Fruit fly (Drosophila melanogaster) whole organism, adult: ENCODE results near the gene CG7728.

ENCODE experiments used
- CG11617 ChIP-seq: fragments of 200-800 bp; sonication (Bioruptor generic); optimal IDR thresholded peaks from 2 replicates; lab custom pipeline; 2017; ENCODE audit warnings: mild to moderate bottlenecking, missing biosample characterization, missing genetic modification reagents, missing genetic modification characterization
- CG12768 ChIP-seq: fragments of 200-800 bp; sonication (Bioruptor generic); optimal IDR thresholded peaks from 2 replicates; lab custom pipeline; 2017; ENCODE audit warnings: missing biosample characterization, missing genetic modification characterization, mild to moderate bottlenecking, moderate library complexity, missing genetic modification reagents
- CG14711 ChIP-seq: fragments of 200-800 bp; sonication (Bioruptor generic); optimal IDR thresholded peaks from 2 replicates; lab custom pipeline; 2018; ENCODE audit warnings: missing biosample characterization, mild to moderate bottlenecking, missing genetic modification characterization, moderate library complexity
- CG1620 ChIP-seq: fragments of 200-800 bp; sonication (Bioruptor generic); optimal IDR thresholded peaks from 2 replicates; lab custom pipeline; 2016; ENCODE audit warnings: missing biosample characterization, missing genetic modification characterization
- CG33017 ChIP-seq: fragments of 200-800 bp; sonication (Bioruptor generic); optimal IDR thresholded peaks from 2 replicates; lab custom pipeline; 2018; ENCODE audit warnings: missing biosample characterization, mild to moderate bottlenecking, missing genetic modification characterization, moderate library complexity
- CG5204 ChIP-seq: fragments of 200-800 bp; sonication (Bioruptor generic); optimal IDR thresholded peaks from 2 replicates; lab custom pipeline; 2016; ENCODE audit warnings: missing biosample characterization, missing genetic modification characterization
- CG7045 ChIP-seq: fragments of 200-800 bp; sonication (Bioruptor generic); optimal IDR thresholded peaks from 2 replicates; lab custom pipeline; 2017; ENCODE audit warnings: missing biosample characterization, mild to moderate bottlenecking, missing genetic modification characterization
- CG7101 ChIP-seq: fragments of 200-800 bp; sonication (Bioruptor generic); optimal IDR thresholded peaks from 2 replicates; lab custom pipeline; 2018; ENCODE audit warnings: missing biosample characterization, mild to moderate bottlenecking, missing genetic modification characterization, moderate library complexity
- Clk ChIP-seq: fragments of 200-800 bp; sonication (Bioruptor generic); optimal IDR thresholded peaks from 2 replicates; lab custom pipeline; 2017; ENCODE audit warnings: missing biosample characterization, missing genetic modification characterization
- Crg-1 ChIP-seq: fragments of 200-800 bp; sonication (Bioruptor generic); optimal IDR thresholded peaks from 2 replicates; lab custom pipeline; 2016; ENCODE audit warnings: missing biosample characterization, missing genetic modification characterization
- Hr96 ChIP-seq: fragments of 200-800 bp; sonication (Bioruptor generic); optimal IDR thresholded peaks from 2 replicates; lab custom pipeline; 2016; ENCODE audit warnings: missing biosample characterization, missing genetic modification characterization
- Mnt ChIP-seq: fragments of 200-800 bp; sonication (Bioruptor generic); optimal IDR thresholded peaks from 2 replicates; lab custom pipeline; 2016; ENCODE audit warnings: missing biosample characterization, mild to moderate bottlenecking, missing genetic modification characterization
- bab1 ChIP-seq: fragments of 200-800 bp; sonication (Bioruptor generic); optimal IDR thresholded peaks from 3 replicates; lab custom pipeline; 2019; ENCODE audit warnings: missing biosample characterization, mild to moderate bottlenecking, missing genetic modification characterization, moderate library complexity
- cic ChIP-seq: fragments of 200-800 bp; sonication (Bioruptor generic); optimal IDR thresholded peaks from 2 replicates; lab custom pipeline; 2017; ENCODE audit warnings: missing biosample characterization, mild to moderate bottlenecking, missing genetic modification characterization, moderate library complexity
- cnc ChIP-seq, 2 experiments: fragments of >200 bp; optimal IDR thresholded peaks; 2 replicates each; lab custom pipeline; 2017
- kay ChIP-seq: fragments of 200-800 bp; sonication (Bioruptor generic); peaks from one replicate; lab custom pipeline; 2016; ENCODE audit warnings: missing biosample characterization, missing genetic modification characterization, borderline replicate concordance
- ovo ChIP-seq: fragments of 200-800 bp; sonication (Bioruptor generic); optimal IDR thresholded peaks from 2 replicates; lab custom pipeline; 2016; ENCODE audit warnings: missing biosample characterization, missing genetic modification characterization
- pad ChIP-seq: fragments of 200-800 bp; sonication (Bioruptor generic); optimal IDR thresholded peaks from 3 replicates; lab custom pipeline; 2017; ENCODE audit warnings: missing biosample characterization, missing genetic modification characterization, mild to moderate bottlenecking, moderate library complexity, missing genetic modification reagents
- tj ChIP-seq: fragments of 200-800 bp; sonication (Bioruptor generic); optimal IDR thresholded peaks from 3 replicates; lab custom pipeline; 2017; ENCODE audit warnings: missing biosample characterization, mild to moderate bottlenecking, missing genetic modification characterization, moderate library complexity
- toe ChIP-seq: fragments of 200-800 bp; sonication (Bioruptor generic); optimal IDR thresholded peaks from 2 replicates; lab custom pipeline; 2016; ENCODE audit warnings: missing biosample characterization, missing genetic modification characterization

CG7728 gene

dm6 chr3L:16987347-16987746, 29.0 kb upstream of the CG7728 start:
- TF ChIP-seq Mnt (GFP tag; lab: Kevin White, UChicago), result no peak
- no peak for TF ChIP-seq cnc (optimal IDR thresholded peaks at IDR 0.05; lab: Kevin White, UChicago)
- no peak for TF ChIP-seq CG5204 (GFP tag; lab: Kevin White, UChicago)
- TF ChIP-seq CG1620, result no peak
- TF ChIP-seq toe (GFP tag; lab: Kevin White, UChicago), result no peak
- TF ChIP-seq CG14711 (tag; lab: Kevin White, UChicago), result no peak
- no peak for TF ChIP-seq cic
- TF ChIP-seq CG7045, result no peak
- no peak for TF ChIP-seq CG7101
- no peak for TF ChIP-seq Hr96 (GFP tag; lab: Kevin White, UChicago)
- no peak for TF ChIP-seq kay
- no peak for TF ChIP-seq CG12768 (GFP tag; lab: Kevin White, UChicago)
- TF ChIP-seq pad (GFP tag; lab: Kevin White, UChicago), result no peak
- TF ChIP-seq tj (GFP tag; lab: Kevin White, UChicago), result no peak
- no peak for TF ChIP-seq CG33017 (tag; lab: Kevin White, UChicago)
- TF ChIP-seq CG11617, result no peak
- no peak for TF ChIP-seq ovo
- no peak for TF ChIP-seq bab1 (GFP tag; lab: Kevin White, UChicago)

- no peak for TF ChIP-seq Crg-1
- no peak for TF ChIP-seq cic
- no peak for TF ChIP-seq tj (GFP tag; lab: Kevin White, UChicago)
- TF ChIP-seq toe (GFP tag; lab: Kevin White, UChicago), result no peak
- no peak for TF ChIP-seq Clk (GFP tag; lab: Kevin White, UChicago)
- no peak for TF ChIP-seq Mnt (GFP tag; lab: Kevin White, UChicago)
- no peak for TF ChIP-seq CG12768 (GFP tag; lab: Kevin White, UChicago)
- TF ChIP-seq CG14711 (tag; lab: Kevin White, UChicago), result no peak
- TF ChIP-seq Hr96 (GFP tag; lab: Kevin White, UChicago), result no peak
Observed at dm6 chr3L:16988526-16988925, 27.8 kb upstream of the CG7728 start.

- TF ChIP-seq CG1620 (no peak), CG7101 (no peak), bab1 (GFP tag; lab: Kevin White, UChicago) (no peak), tj (GFP tag; lab: Kevin White, UChicago) (no peak), Clk (GFP tag; lab: Kevin White, UChicago) (no peak), Mnt (GFP tag; lab: Kevin White, UChicago) (no peak), CG33017 (tag; lab: Kevin White, UChicago) (no peak), CG12768 (GFP tag; lab: Kevin White, UChicago) (no peak), pad (GFP tag; lab: Kevin White, UChicago) (no peak), ovo (no peak), kay (no peak), Crg-1 (no peak), toe (GFP tag; lab: Kevin White, UChicago) (no peak), cnc (optimal IDR thresholded peaks at IDR 0.05; lab: Kevin White, UChicago) (no peak), cic (no peak), CG11617 (no peak), Hr96 (GFP tag; lab: Kevin White, UChicago) (no peak)
Observed at dm6 chr3L:16989169-16989568, 27.2 kb upstream of the CG7728 start.

- no peak for TF ChIP-seq Clk (GFP tag; lab: Kevin White, UChicago)
- TF ChIP-seq CG12768 (GFP tag; lab: Kevin White, UChicago), result no peak
- TF ChIP-seq ovo, result no peak
- TF ChIP-seq cic, result no peak
- TF ChIP-seq kay, result no peak
- no peak for TF ChIP-seq CG11617
- TF ChIP-seq bab1 (GFP tag; lab: Kevin White, UChicago), result no peak
- TF ChIP-seq CG7101, result no peak
- TF ChIP-seq CG7045, result no peak
- TF ChIP-seq CG14711 (tag; lab: Kevin White, UChicago), result no peak
- no peak for TF ChIP-seq Hr96 (GFP tag; lab: Kevin White, UChicago)
- no peak for TF ChIP-seq cnc (optimal IDR thresholded peaks at IDR 0.05; lab: Kevin White, UChicago)
- no peak for TF ChIP-seq Crg-1
- TF ChIP-seq pad (GFP tag; lab: Kevin White, UChicago), result no peak
- TF ChIP-seq tj (GFP tag; lab: Kevin White, UChicago), result no peak
- no peak for TF ChIP-seq CG5204 (GFP tag; lab: Kevin White, UChicago)
- TF ChIP-seq Mnt (GFP tag; lab: Kevin White, UChicago), result no peak
- TF ChIP-seq CG33017 (tag; lab: Kevin White, UChicago), result no peak
- TF ChIP-seq toe (GFP tag; lab: Kevin White, UChicago), result no peak
Observed at dm6 chr3L:16994805-16995204, 21.5 kb upstream of the CG7728 start.

dm6 chr3L:17000289-17000688, 16.0 kb upstream of the CG7728 start:
- peak; percentile 36 for TF ChIP-seq CG7101
- TF ChIP-seq Clk (GFP tag; lab: Kevin White, UChicago), result peak; percentile 64
- no peak for TF ChIP-seq ovo
- TF ChIP-seq CG11617, result peak; percentile 45
- peak; percentile 69 for TF ChIP-seq cic
- TF ChIP-seq CG12768 (GFP tag; lab: Kevin White, UChicago), result peak; percentile 97
- TF ChIP-seq tj (GFP tag; lab: Kevin White, UChicago), result peak; percentile 27
- no peak for TF ChIP-seq CG5204 (GFP tag; lab: Kevin White, UChicago)
- no peak for TF ChIP-seq kay
- peak; percentile 15 for TF ChIP-seq bab1 (GFP tag; lab: Kevin White, UChicago)
- TF ChIP-seq pad (GFP tag; lab: Kevin White, UChicago), result no peak
- TF ChIP-seq Mnt (GFP tag; lab: Kevin White, UChicago), result peak; percentile 64
- TF ChIP-seq CG7045, result peak; percentile 43
- peak; percentile 58 for TF ChIP-seq CG33017 (tag; lab: Kevin White, UChicago)
- no peak for TF ChIP-seq CG1620
- TF ChIP-seq Crg-1, result peak; percentile 4
- TF ChIP-seq Hr96 (GFP tag; lab: Kevin White, UChicago), result peak; percentile 86
- TF ChIP-seq toe (GFP tag; lab: Kevin White, UChicago), result no peak

- TF ChIP-seq Clk (GFP tag; lab: Kevin White, UChicago), result no peak
- TF ChIP-seq ovo, result no peak
- no peak for TF ChIP-seq Crg-1
- TF ChIP-seq cnc (optimal IDR thresholded peaks at IDR 0.05; lab: Kevin White, UChicago), result no peak
- no peak for TF ChIP-seq bab1 (GFP tag; lab: Kevin White, UChicago)
- peak; percentile 9 for TF ChIP-seq CG11617
- TF ChIP-seq CG1620, result no peak
- peak; percentile 21 for TF ChIP-seq CG33017 (tag; lab: Kevin White, UChicago)
- TF ChIP-seq CG14711 (tag; lab: Kevin White, UChicago), result no peak
- peak; percentile 33 for TF ChIP-seq Mnt (GFP tag; lab: Kevin White, UChicago)
- no peak for TF ChIP-seq kay
- TF ChIP-seq toe (GFP tag; lab: Kevin White, UChicago), result peak; percentile 14
- peak; percentile 2 for TF ChIP-seq pad (GFP tag; lab: Kevin White, UChicago)
- TF ChIP-seq CG5204 (GFP tag; lab: Kevin White, UChicago), result no peak
- TF ChIP-seq CG12768 (GFP tag; lab: Kevin White, UChicago), result peak; percentile 69
- peak; percentile 38 for TF ChIP-seq cic
- TF ChIP-seq CG7045, result peak; percentile 63
- no peak for TF ChIP-seq tj (GFP tag; lab: Kevin White, UChicago)
- TF ChIP-seq CG7101, result peak; percentile 33
- no peak for TF ChIP-seq Hr96 (GFP tag; lab: Kevin White, UChicago)
Observed at dm6 chr3L:17001055-17001454, 15.3 kb upstream of the CG7728 start.
